Worm (Caenorhabditis elegans): ENCODE results near the gene C27A7.6.

C27A7.6 gene

ce11 chrV:12121274-12121673 lies 9.3 kb downstream of the C27A7.6 start, which contains the start of gene C13C4.6:
TSS of gene C13C4.6 (plus strand) at chrV:12121574.
- TF ChIP-seq M03D4.4 (tag; optimal IDR thresholded peaks at IDR 0.05) (no peak), ceh-43 (GFP tag; optimal IDR thresholded peaks at IDR 0.05) (no peak), nhr-2 (tag; optimal IDR thresholded peaks at IDR 0.05) (no peak), lsy-2 (tag; optimal IDR thresholded peaks at IDR 0.05) (no peak), lin-13 (tag; optimal IDR thresholded peaks at IDR 0.05) (no peak), ham-2 (GFP tag; optimal IDR thresholded peaks at IDR 0.05) (no peak), unc-62 (GFP tag; optimal IDR thresholded peaks at IDR 0.05) (no peak), nhr-76 (tag; optimal IDR thresholded peaks at IDR 0.05) (no peak), ztf-11 (tag; optimal IDR thresholded peaks at IDR 0.05) (no peak), blmp-1 (tag; optimal IDR thresholded peaks at IDR 0.05) (no peak)

- TF ChIP-seq bed-3 (GFP tag; optimal IDR thresholded peaks at IDR 0.05) = no peak
- no peak for TF ChIP-seq unc-120 (tag; optimal IDR thresholded peaks at IDR 0.05; ENCODE audit: poor library complexity, severe bottlenecking)
- TF ChIP-seq ceh-39 (tag; optimal IDR thresholded peaks at IDR 0.05) = no peak
- no peak for TF ChIP-seq nhr-28 (tag; optimal IDR thresholded peaks at IDR 0.05)
- no peak for TF ChIP-seq ces-1 (GFP tag; optimal IDR thresholded peaks at IDR 0.05)
- no peak for TF ChIP-seq unc-39 (tag; optimal IDR thresholded peaks at IDR 0.05)
- no peak for TF ChIP-seq ham-2 (GFP tag; optimal IDR thresholded peaks at IDR 0.05)
- TF ChIP-seq mep-1 (tag; optimal IDR thresholded peaks at IDR 0.05) = no peak
- TF ChIP-seq mls-2 (tag; optimal IDR thresholded peaks at IDR 0.05) = no peak
Measured at ce11 chrV:12120381-12120780, 10.2 kb downstream of the C27A7.6 start, which contains the start of gene C13C4.7. TSS of gene C13C4.7 (minus strand) at chrV:12120481.

ce11 chrV:12117567-12118053 lies 13.0 kb downstream of the C27A7.6 start, which contains the start of gene C13C4.8:
TSS of gene C13C4.8 (plus strand) at chrV:12118003.
- no peak for TF ChIP-seq nhr-76 (tag; optimal IDR thresholded peaks at IDR 0.05)
- no peak for TF ChIP-seq mab-5 (tag; optimal IDR thresholded peaks at IDR 0.05)
- TF ChIP-seq unc-39 (tag; optimal IDR thresholded peaks at IDR 0.05) = no peak
- no peak for TF ChIP-seq lsy-2 (tag; optimal IDR thresholded peaks at IDR 0.05)
- TF ChIP-seq sptf-1 (tag; optimal IDR thresholded peaks at IDR 0.05) = no peak
- TF ChIP-seq zip-8 (tag; optimal IDR thresholded peaks at IDR 0.05) = no peak
- TF ChIP-seq nhr-12 (tag; optimal IDR thresholded peaks at IDR 0.05) = no peak
- no peak for TF ChIP-seq ham-2 (GFP tag; optimal IDR thresholded peaks at IDR 0.05)
- no peak for TF ChIP-seq elt-3 (tag; optimal IDR thresholded peaks at IDR 0.05)
- TF ChIP-seq ceh-43 (GFP tag; optimal IDR thresholded peaks at IDR 0.05) = no peak
- TF ChIP-seq nhr-237 (tag; optimal IDR thresholded peaks at IDR 0.05) = no peak
- no peak for TF ChIP-seq sem-2 (GFP tag; optimal IDR thresholded peaks at IDR 0.05)
- no peak for TF ChIP-seq ceh-83 (GFP tag; optimal IDR thresholded peaks at IDR 0.05)
- no peak for TF ChIP-seq ces-1 (GFP tag; optimal IDR thresholded peaks at IDR 0.05)
- no peak for TF ChIP-seq blmp-1 (tag; optimal IDR thresholded peaks at IDR 0.05)
- no peak for TF ChIP-seq unc-62 (GFP tag; optimal IDR thresholded peaks at IDR 0.05)
- no peak for TF ChIP-seq tbx-8 (GFP tag; optimal IDR thresholded peaks at IDR 0.05)
- TF ChIP-seq mls-2 (tag; optimal IDR thresholded peaks at IDR 0.05) = no peak
- no peak for TF ChIP-seq pha-4 (tag; optimal IDR thresholded peaks at IDR 0.05)
- no peak for TF ChIP-seq elt-1 (tag; optimal IDR thresholded peaks at IDR 0.05; ENCODE audit: borderline replicate concordance, insufficient read depth)

- TF ChIP-seq unc-62 (GFP tag; optimal IDR thresholded peaks at IDR 0.05) (no peak), elt-1 (tag; optimal IDR thresholded peaks at IDR 0.05; ENCODE audit: borderline replicate concordance, insufficient read depth) (no peak), nhr-28 (tag; optimal IDR thresholded peaks at IDR 0.05) (no peak), cnd-1 (tag; optimal IDR thresholded peaks at IDR 0.05) (no peak), tbx-8 (GFP tag; optimal IDR thresholded peaks at IDR 0.05) (no peak), lin-32 (GFP tag; optimal IDR thresholded peaks at IDR 0.05) (no peak), lin-13 (tag; optimal IDR thresholded peaks at IDR 0.05) (no peak), ces-1 (GFP tag; optimal IDR thresholded peaks at IDR 0.05) (no peak), sem-2 (GFP tag; optimal IDR thresholded peaks at IDR 0.05) (no peak), elt-3 (tag; optimal IDR thresholded peaks at IDR 0.05) (no peak), ceh-83 (GFP tag; optimal IDR thresholded peaks at IDR 0.05) (no peak), nhr-76 (tag; optimal IDR thresholded peaks at IDR 0.05) (no peak), snpc-4 (tag; optimal IDR thresholded peaks at IDR 0.05) (no peak)
Measured at ce11 chrV:12115150-12115549, 15.4 kb downstream of the C27A7.6 start.

- TF ChIP-seq unc-62 (GFP tag; optimal IDR thresholded peaks at IDR 0.05) (no peak), bed-3 (GFP tag; optimal IDR thresholded peaks at IDR 0.05) (no peak), unc-39 (tag; optimal IDR thresholded peaks at IDR 0.05) (no peak), drap-1 (GFP tag; optimal IDR thresholded peaks at IDR 0.05) (no peak), sem-2 (GFP tag; optimal IDR thresholded peaks at IDR 0.05) (no peak), nhr-76 (tag; optimal IDR thresholded peaks at IDR 0.05) (no peak), lin-32 (GFP tag; optimal IDR thresholded peaks at IDR 0.05) (no peak), ces-1 (GFP tag; optimal IDR thresholded peaks at IDR 0.05) (no peak), elt-3 (tag; optimal IDR thresholded peaks at IDR 0.05) (no peak), nhr-28 (tag; optimal IDR thresholded peaks at IDR 0.05) (no peak)
Measured at ce11 chrV:12114693-12115092, 15.9 kb downstream of the C27A7.6 start, which contains the start of gene spin-1. TSS of gene spin-1 (plus strand) at chrV:12114993.

All from whole organism, mixed stage, embryonic.